Worm (Caenorhabditis elegans): ENCODE results near the gene srd-45.

DNA sequence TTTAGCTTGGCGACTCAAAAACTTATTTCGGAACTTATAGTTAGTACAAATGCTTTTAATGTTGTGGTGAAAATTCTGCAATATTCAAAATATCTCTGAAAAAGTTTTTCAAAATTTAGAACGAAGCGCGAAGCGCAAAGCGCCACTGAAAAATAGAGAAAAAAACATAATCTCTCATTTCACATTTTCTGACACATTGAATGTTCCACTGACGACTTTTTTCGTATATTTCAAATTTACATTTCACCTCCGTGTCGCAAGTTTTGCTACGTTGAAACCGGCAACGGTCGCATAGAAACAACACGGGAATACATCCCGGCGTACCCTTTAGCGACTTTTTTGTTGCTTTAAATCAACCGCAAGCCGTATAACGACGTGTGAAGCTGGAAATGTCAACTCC, 19.6 kb downstream of the srd-45 start, which contains the start of gene F42F12.14:
- TF ChIP-seq him-1 (tag; optimal IDR thresholded peaks at IDR 0.05) (no peak), W03F9.2 (tag; optimal IDR thresholded peaks at IDR 0.05) (no peak), dao-5 (tag; optimal IDR thresholded peaks at IDR 0.05) (no peak)

All from whole organism, L4/young adult.